Worm (Caenorhabditis elegans) whole organism, young adult: Measurements from ENCODE around the gene C49F5.8.

Source experiments
- Y53F4B.3 ChIP-seq: fragments of 200-800 bp; sonication (Bioruptor generic); IDR thresholded peaks from 2 replicates; pipeline ENCODE4 v1.3.6; 2022; ENCODE audit warnings: missing genetic modification reagents, missing genetic modification characterization, missing compliant biosample characterization
- die-1 ChIP-seq: sonication (generic microtip); optimal IDR thresholded peaks from 2 replicates; lab custom pipeline; 2016; ENCODE audit warnings: missing genotype, mild to moderate bottlenecking, missing genetic modification characterization, missing compliant biosample characterization
- lin-35 ChIP-seq, 3 experiments: fragments of 150-350 bp in 2 of 3; sonication (generic microtip) in 1 of 3; optimal IDR thresholded peaks; 2 replicates each; lab custom pipeline; 2014 to 2018; ENCODE audit warnings: missing biosample characterization in 3 of 3, missing genetic modification characterization in 3 of 3, missing genetic modification reagents in 3 of 3
- lir-1 ChIP-seq: fragments of 200-800 bp; sonication (Bioruptor generic); conservative IDR thresholded peaks from 2 replicates; pipeline ENCODE4 v1.3.6; 2022; ENCODE audit warnings: missing genetic modification reagents, missing genetic modification characterization, missing compliant biosample characterization
- mcd-1 ChIP-seq: fragments of 200-800 bp; sonication (Bioruptor generic); IDR thresholded peaks from 2 replicates; pipeline ENCODE4 v1.3.6; 2022; ENCODE audit warnings: missing genetic modification reagents, missing genetic modification characterization, missing compliant biosample characterization
- nhr-80 ChIP-seq: sonication (generic microtip); optimal IDR thresholded peaks from 2 replicates; lab custom pipeline; 2016; ENCODE audit warnings: missing genetic modification characterization, missing compliant biosample characterization
- rpc-1 ChIP-seq, 2 experiments: fragments of 150-350 bp in 1 of 2; sonication (generic microtip) in 1 of 2; optimal IDR thresholded peaks; 2 replicates each; lab custom pipeline; 2014 to 2018; ENCODE audit warnings: missing biosample characterization in 1 of 2, missing genetic modification characterization in 1 of 2, missing genetic modification reagents in 1 of 2, missing genotype in 1 of 2
- snpc-4 ChIP-seq, 5 experiments: fragments of 150-350 bp in 1 of 5; sonication (generic microtip) in 4 of 5; optimal IDR thresholded peaks; 2 replicates each; lab custom pipeline; 2014 to 2018; ENCODE audit warnings: missing genetic modification characterization in 5 of 5, missing biosample characterization in 3 of 5, antibody characterized with exemption in 2 of 5, mild to moderate bottlenecking in 2 of 5, missing compliant biosample characterization in 2 of 5, missing genotype in 2 of 5, moderate library complexity in 2 of 5, missing genetic modification reagents in 1 of 5
- unc-62 ChIP-seq: fragments of 150-350 bp; optimal IDR thresholded peaks from 2 replicates; lab custom pipeline; 2014; ENCODE audit warnings: missing biosample characterization, missing genetic modification reagents, missing genetic modification characterization
- zim-3 ChIP-seq: sonication (generic microtip); optimal IDR thresholded peaks from 2 replicates; lab custom pipeline; 2017; ENCODE audit warnings: mild to moderate bottlenecking, missing genetic modification characterization, moderate library complexity, missing compliant biosample characterization

DNA sequence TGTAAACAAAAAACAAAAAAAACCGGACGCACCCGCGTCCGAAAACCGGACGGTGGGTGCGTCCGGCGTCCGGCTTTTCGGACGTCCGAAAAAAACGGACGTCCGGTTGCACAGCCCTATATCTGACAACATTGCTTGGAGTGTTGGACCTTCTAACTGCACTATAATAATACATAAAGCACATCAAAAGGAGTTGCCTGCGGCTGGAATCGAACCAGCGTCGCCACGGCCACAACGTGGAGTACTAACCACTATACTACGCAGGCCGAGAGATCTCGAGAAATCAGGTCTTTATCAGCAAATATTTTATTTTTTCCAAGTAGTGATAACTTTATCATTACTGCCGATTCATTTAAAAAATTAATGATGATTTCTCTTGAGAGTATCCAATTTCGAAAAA, 33.4 kb downstream of the C49F5.8 start:
- TF ChIP-seq unc-62 (GFP tag; lab: Kevin White, UChicago): no peak
- TF ChIP-seq Y53F4B.3: no peak
- TF ChIP-seq die-1 (tag; lab: Kevin White, UChicago): peak; percentile 59
- TF ChIP-seq mcd-1 (GFP tag; lab: Robert Waterston, UW): 0 out of 2 replicates have a peak, but pooled peaks have one; percentile 20
- TF ChIP-seq lir-1 (GFP tag; lab: Robert Waterston, UW): no peak
- TF ChIP-seq nhr-80 (tag; lab: Kevin White, UChicago): no peak
- peak in 1 of 3 experiments; percentile 24 for TF ChIP-seq lin-35 (GFP tag; optimal IDR thresholded peaks at IDR 0.05; lab: Kevin White, UChicago)
- peak; percentile 70 for TF ChIP-seq rpc-1 (optimal IDR thresholded peaks at IDR 0.05; lab: Kevin White, UChicago)
- TF ChIP-seq rpc-1 (tag; optimal IDR thresholded peaks at IDR 0.05; lab: Kevin White, UChicago): peak; percentile 81
- peak; percentile 63 for TF ChIP-seq zim-3
- no peak for TF ChIP-seq snpc-4 (GFP tag; optimal IDR thresholded peaks at IDR 0.05; lab: Kevin White, UChicago)
- peak in 3 of 4 experiments; percentile 32 to 75 (median 34) for TF ChIP-seq snpc-4 (tag; optimal IDR thresholded peaks at IDR 0.05; lab: Kevin White, UChicago)
